Fruit fly (Drosophila melanogaster): ENCODE results near the gene CG15169.

Gene CG15169

DNA sequence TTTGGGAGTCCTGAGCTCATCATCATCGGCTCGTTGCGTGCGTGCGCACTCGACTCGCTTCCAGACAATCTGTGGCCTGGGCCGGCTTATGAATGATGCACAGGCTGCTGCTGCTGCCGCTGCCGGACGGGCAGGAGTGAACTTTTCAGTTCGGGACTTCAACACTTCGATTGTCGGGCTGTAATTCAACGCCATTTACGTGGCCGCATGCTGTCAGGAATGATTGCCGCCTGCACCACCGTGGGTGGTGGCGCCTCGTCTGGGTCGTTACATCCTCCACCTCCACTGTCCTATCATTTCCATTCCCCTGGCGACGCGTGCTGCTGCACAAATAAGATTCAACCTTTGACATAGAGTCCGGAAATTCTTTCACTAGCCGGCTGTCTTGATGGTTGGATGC is 19.2 kb downstream of the CG15169 start (continued):
- TF ChIP-seq Chrac-16 (GFP tag; optimal IDR thresholded peaks at IDR 0.05) = no peak
- TF ChIP-seq CG3065 (GFP tag; optimal IDR thresholded peaks at IDR 0.05) = no peak
- TF ChIP-seq zen2 (GFP tag; IDR thresholded peaks at IDR 0.05; ENCODE audit: partially characterized antibody) = 0 out of 3 replicates have a peak, but pooled peaks have one; percentile 38
- TF ChIP-seq Adf1 (GFP tag; IDR thresholded peaks at IDR 0.05) = no peak
- TF ChIP-seq chinmo (GFP tag; IDR thresholded peaks at IDR 0.05; ENCODE audit: partially characterized antibody) = 0 out of 4 replicates have a peak, but pooled peaks have one; percentile 57

DNA sequence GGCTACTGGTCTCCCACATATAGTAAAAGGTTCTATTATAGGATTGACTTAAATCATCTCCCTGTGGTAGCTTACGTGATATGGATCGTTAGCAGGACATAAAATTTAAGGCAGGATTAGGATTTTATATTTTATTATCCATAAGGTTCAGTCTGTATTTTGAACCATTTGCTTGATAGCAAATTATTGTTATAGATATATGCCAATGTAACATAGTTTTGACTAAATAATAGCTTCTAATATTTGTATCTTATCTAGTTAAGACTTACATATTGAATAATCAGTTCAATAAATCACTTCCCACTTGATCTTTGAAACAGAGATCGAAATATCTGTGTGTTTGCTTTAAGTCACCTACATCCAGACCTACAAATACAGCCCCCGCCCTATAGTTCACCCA is 19.7 kb downstream of the CG15169 start, which contains the start of gene robl37BC:
Gene robl37BC, plus strand, starts transcription at position 301 of the 400 bp plus-strand sequence.
- TF ChIP-seq amos (GFP tag; IDR thresholded peaks at IDR 0.05; ENCODE audit: partially characterized antibody) (no peak), Opbp (GFP tag; IDR thresholded peaks at IDR 0.05; ENCODE audit: partially characterized antibody) (no peak), ewg (GFP tag; optimal IDR thresholded peaks at IDR 0.05) (no peak), aop (GFP tag; IDR thresholded peaks at IDR 0.05) (no peak), CG1603 (tag; optimal IDR thresholded peaks at IDR 0.05) (no peak), Drgx (GFP tag; IDR thresholded peaks at IDR 0.05) (no peak), nerfin-1 (tag; optimal IDR thresholded peaks at IDR 0.05) (no peak), CG13123 (GFP tag; optimal IDR thresholded peaks at IDR 0.05) (no peak), dimm (GFP tag; IDR thresholded peaks at IDR 0.05) (no peak), zf30C (GFP tag; optimal IDR thresholded peaks at IDR 0.05) (no peak), CG9437 (GFP tag; optimal IDR thresholded peaks at IDR 0.05) (no peak), Taf1 (GFP tag; IDR thresholded peaks at IDR 0.05) (no peak), peb (GFP tag; IDR thresholded peaks at IDR 0.05) (no peak), Hsf (GFP tag; optimal IDR thresholded peaks at IDR 0.05) (no peak), nmo (GFP tag; optimal IDR thresholded peaks at IDR 0.05) (no peak), Camta (GFP tag; optimal IDR thresholded peaks at IDR 0.05) (no peak), BEAF-32 (GFP tag; optimal IDR thresholded peaks at IDR 0.05) (no peak)

DNA sequence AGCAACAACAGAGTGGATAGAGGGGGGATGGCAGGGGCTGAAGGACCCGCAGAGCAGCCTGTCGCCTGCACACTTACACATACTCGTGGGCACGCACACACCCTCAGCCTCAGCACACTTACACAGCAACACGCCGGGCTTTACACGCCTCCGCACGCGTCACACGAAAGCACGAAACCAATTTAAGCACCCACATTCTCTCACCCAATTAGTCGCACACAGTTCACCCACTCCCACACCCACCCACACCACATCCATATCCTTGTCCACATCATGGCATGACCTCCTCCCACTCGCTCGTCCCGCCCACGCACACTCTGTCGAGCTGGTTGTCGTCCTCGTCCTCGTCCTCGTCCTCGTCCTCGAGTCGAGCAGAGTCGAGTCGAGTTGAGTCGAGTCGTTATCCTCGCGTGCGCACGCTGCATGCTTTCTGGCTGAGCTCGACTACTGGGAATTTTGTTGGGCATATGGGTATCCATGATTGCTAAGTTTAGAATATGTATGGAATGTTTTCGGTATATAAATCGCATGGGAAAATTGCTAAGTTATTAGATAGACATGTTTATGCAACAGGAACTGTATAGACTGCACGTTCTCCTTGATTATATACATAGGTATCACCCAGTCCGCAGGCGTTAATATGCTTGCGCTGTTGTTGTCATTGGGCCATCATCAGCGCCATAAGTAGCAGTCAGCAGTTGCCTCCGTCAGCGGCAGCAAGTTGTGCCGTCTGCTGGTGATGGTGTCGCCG is 21.2 kb downstream of the CG15169 start:
- TF ChIP-seq sim (GFP tag; IDR thresholded peaks at IDR 0.05) = peak; percentile 58; the same call in 1 of the 2 replicates
- no peak for TF ChIP-seq Neu2 (GFP tag; optimal IDR thresholded peaks at IDR 0.05; ENCODE audit: borderline replicate concordance)
- TF ChIP-seq CG8924 (tag; optimal IDR thresholded peaks at IDR 0.05) = peak; percentile 87
- TF ChIP-seq CG14050 (GFP tag; IDR thresholded peaks at IDR 0.05) = peak; percentile 76
- TF ChIP-seq ato (GFP tag; IDR thresholded peaks at IDR 0.05; ENCODE audit: partially characterized antibody) = no peak
- peak; percentile 74 for TF ChIP-seq CG12071 (GFP tag; optimal IDR thresholded peaks at IDR 0.05)
- no peak for TF ChIP-seq CG17912 (GFP tag; optimal IDR thresholded peaks at IDR 0.05)
- peak; percentile 83 for TF ChIP-seq Oaz (GFP tag; IDR thresholded peaks at IDR 0.05)
- TF ChIP-seq CG1832 (GFP tag; optimal IDR thresholded peaks at IDR 0.05) = no peak
- TF ChIP-seq CG9437 (GFP tag; optimal IDR thresholded peaks at IDR 0.05) = peak; percentile 65
- peak; percentile 76 for TF ChIP-seq shn (GFP tag; optimal IDR thresholded peaks at IDR 0.05)
- peak; percentile 82 for TF ChIP-seq seq (GFP tag; IDR thresholded peaks at IDR 0.05)
- peak; percentile 69 for TF ChIP-seq CG14667 (GFP tag; IDR thresholded peaks at IDR 0.05)
- TF ChIP-seq lov (optimal IDR thresholded peaks at IDR 0.05) = no peak
- TF ChIP-seq lov (GFP tag; IDR thresholded peaks at IDR 0.05) = 0 out of 3 replicates have a peak, but pooled peaks have one; percentile 41
- peak; percentile 80 for TF ChIP-seq ssp (GFP tag; IDR thresholded peaks at IDR 0.05)
- TF ChIP-seq abd-A (tag; optimal IDR thresholded peaks at IDR 0.05) = peak; percentile 96
- peak; percentile 5 for TF ChIP-seq zen (tag; optimal IDR thresholded peaks at IDR 0.05)
- peak; percentile 62 for TF ChIP-seq Mes4 (GFP tag; optimal IDR thresholded peaks at IDR 0.05)
- TF ChIP-seq ERR (GFP tag; optimal IDR thresholded peaks at IDR 0.05) = peak; percentile 67
- no peak for TF ChIP-seq Sry-β (GFP tag; optimal IDR thresholded peaks at IDR 0.05)
- peak; percentile 78 for TF ChIP-seq CG6175 (GFP tag; IDR thresholded peaks at IDR 0.05)
- TF ChIP-seq CG4282 (GFP tag; optimal IDR thresholded peaks at IDR 0.05) = no peak
- peak; percentile 55 for TF ChIP-seq Max (GFP tag; optimal IDR thresholded peaks at IDR 0.05)
- TF ChIP-seq CG2712 (tag; optimal IDR thresholded peaks at IDR 0.05) = peak; percentile 82
- peak; percentile 75 for TF ChIP-seq fd96Cb (tag; optimal IDR thresholded peaks at IDR 0.05)

All from whole organism, embryonic.